Worm (Caenorhabditis elegans): ENCODE results near the gene M110.8.

Gene M110.8

ce11 chrII:8209476-8209875 is at the start of gene M110.8:
Gene M110.8 (minus strand): TSS chrII:8209576.
- TF ChIP-seq nhr-43 (tag; optimal IDR thresholded peaks at IDR 0.05; ENCODE audit: poor library complexity, severe bottlenecking), result no peak
- TF ChIP-seq R02D3.7 (tag; optimal IDR thresholded peaks at IDR 0.05), result no peak
- TF ChIP-seq nhr-76 (tag; optimal IDR thresholded peaks at IDR 0.05), result no peak
- no peak for TF ChIP-seq snpc-4 (tag; optimal IDR thresholded peaks at IDR 0.05)
- no peak for TF ChIP-seq ZK546.5 (tag; optimal IDR thresholded peaks at IDR 0.05)
- TF ChIP-seq nhr-11 (tag; optimal IDR thresholded peaks at IDR 0.05), result no peak
- TF ChIP-seq fkh-10 (GFP tag; optimal IDR thresholded peaks at IDR 0.05), result no peak
- no peak for TF ChIP-seq lsy-12 (tag; optimal IDR thresholded peaks at IDR 0.05)
- no peak for TF ChIP-seq nhr-77 (tag; optimal IDR thresholded peaks at IDR 0.05)
- no peak for TF ChIP-seq fkh-2 (tag; optimal IDR thresholded peaks at IDR 0.05)

- no peak for TF ChIP-seq daf-12 (tag; optimal IDR thresholded peaks at IDR 0.05)
- TF ChIP-seq pqm-1 (tag; optimal IDR thresholded peaks at IDR 0.05), result no peak
- no peak for TF ChIP-seq fkh-2 (tag; optimal IDR thresholded peaks at IDR 0.05)
- TF ChIP-seq ceh-28 (tag; optimal IDR thresholded peaks at IDR 0.05), result no peak
- TF ChIP-seq elt-1 (tag; optimal IDR thresholded peaks at IDR 0.05), result no peak
- TF ChIP-seq nhr-76 (tag; optimal IDR thresholded peaks at IDR 0.05), result no peak
- no peak for TF ChIP-seq mdl-1 (tag; optimal IDR thresholded peaks at IDR 0.05)
- no peak for TF ChIP-seq skn-1 (tag; optimal IDR thresholded peaks at IDR 0.05)
- TF ChIP-seq lsy-12 (tag; optimal IDR thresholded peaks at IDR 0.05), result no peak
- no peak for TF ChIP-seq nhr-11 (tag; optimal IDR thresholded peaks at IDR 0.05)
Measured at ce11 chrII:8259038-8259437, 49.7 kb upstream of the M110.8 start, which contains the start of gene F35C11.6. Gene F35C11.6 (minus strand): TSS chrII:8259138.

DNA sequence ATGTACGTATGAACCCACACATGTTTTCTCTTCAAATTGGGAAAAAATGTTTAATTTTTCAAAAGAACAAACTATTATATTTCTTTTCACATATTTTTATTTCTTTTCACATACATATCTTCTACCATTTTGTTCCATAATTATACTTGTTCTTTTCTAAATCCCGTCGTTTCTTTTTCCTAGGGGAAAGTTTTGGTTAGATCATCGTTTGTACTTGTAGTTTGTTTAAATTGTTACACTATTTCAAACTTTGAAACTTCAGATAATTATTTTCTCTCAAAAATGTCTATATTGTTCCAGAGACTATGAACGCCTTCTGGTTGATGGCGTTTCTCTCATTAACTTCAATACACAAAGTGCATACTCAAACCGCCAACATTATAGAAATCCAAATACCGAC is 46.6 kb upstream of the M110.8 start, which contains the start of gene F35C11.7:
TSS of gene F35C11.7 (plus strand) at position 301 of the 400 bp plus-strand sequence.
- TF ChIP-seq lin-15B (tag; optimal IDR thresholded peaks at IDR 0.05) (no peak), unc-62 (GFP tag; optimal IDR thresholded peaks at IDR 0.05) (no peak), sea-2 (GFP tag; optimal IDR thresholded peaks at IDR 0.05) (no peak), nhr-76 (tag; optimal IDR thresholded peaks at IDR 0.05) (no peak), pha-4 (tag; optimal IDR thresholded peaks at IDR 0.05) (no peak)

DNA sequence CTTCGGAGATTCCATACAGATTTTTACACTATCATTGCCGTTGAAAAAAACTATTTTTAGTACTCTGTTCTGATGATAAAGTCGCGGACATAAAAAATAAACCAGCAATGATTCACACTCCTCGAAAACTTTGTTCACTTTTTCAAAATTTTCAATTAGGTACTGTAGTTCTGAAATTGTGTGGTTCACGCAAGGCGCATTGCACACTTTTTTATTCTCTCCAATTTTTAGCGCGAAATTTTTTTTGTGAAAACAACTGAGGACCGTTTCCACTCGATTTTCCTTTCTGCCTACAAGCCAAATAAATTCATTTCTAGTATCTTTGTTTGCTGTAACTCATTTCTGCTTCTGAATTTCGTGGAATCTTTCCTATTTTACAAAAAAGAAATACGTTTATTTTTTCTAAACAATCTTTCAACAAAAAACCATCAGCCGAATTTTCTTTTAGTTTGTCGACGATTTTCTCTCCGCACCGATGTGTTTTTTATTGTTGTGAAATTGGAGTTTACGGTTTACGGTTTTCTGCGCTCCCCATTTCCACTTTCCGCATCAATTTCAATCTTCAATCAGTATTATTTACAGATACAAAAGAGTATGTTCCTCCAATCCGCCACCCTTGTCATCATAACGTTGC is 43.9 kb upstream of the M110.8 start, which contains the start of gene F35C11.5:
TSS of gene F35C11.5 (plus strand) at position 584 of the 634 bp plus-strand sequence.
- no peak for TF ChIP-seq lsy-12 (tag; optimal IDR thresholded peaks at IDR 0.05)
- no peak for TF ChIP-seq ceh-28 (tag; optimal IDR thresholded peaks at IDR 0.05)
- no peak for TF ChIP-seq egl-27 (tag; optimal IDR thresholded peaks at IDR 0.05)
- no peak for TF ChIP-seq nhr-12 (tag; optimal IDR thresholded peaks at IDR 0.05)

DNA sequence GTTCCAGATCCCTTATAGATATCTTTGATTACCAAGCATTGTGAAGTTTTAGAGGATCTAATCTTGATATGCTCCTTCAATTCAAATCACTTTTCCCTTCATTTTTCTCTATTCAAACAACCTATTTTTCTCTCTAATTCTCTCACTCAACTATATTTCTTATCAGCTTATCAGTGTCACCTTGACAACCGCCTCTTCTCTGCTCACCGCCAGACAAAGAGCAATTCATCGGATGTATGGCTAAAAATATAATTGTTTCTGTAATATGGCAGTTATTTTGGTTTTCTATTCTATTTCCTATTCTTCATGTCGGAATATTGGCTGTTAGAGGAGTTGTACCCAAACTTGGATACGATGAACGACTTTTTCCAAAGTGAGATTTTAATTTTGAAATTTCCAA is 40.3 kb upstream of the M110.8 start:
- TF ChIP-seq elt-1 (tag; optimal IDR thresholded peaks at IDR 0.05), result no peak
- no peak for TF ChIP-seq nhr-11 (tag; optimal IDR thresholded peaks at IDR 0.05)
- TF ChIP-seq elt-2 (tag; optimal IDR thresholded peaks at IDR 0.05), result peak; percentile 53

DNA sequence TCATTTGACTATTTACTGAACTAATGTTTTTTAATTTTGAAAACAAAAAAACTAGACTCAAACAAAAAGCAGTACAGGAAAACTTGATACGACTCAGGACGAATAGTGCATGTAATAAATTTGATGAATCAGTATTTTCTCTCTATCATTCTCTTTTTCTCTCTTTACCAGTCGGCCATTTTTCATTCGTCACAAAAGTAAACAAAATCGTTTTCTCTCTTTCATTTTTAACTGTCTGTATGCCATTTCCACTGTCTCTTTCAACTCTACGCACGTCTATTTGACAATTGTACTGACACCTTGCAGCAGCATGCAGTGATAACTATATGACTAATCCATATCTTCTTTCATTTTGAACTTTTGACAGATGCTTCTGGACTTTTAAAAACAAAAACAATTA is 39.4 kb upstream of the M110.8 start, which contains the start of the genes F35C11.2 and F35C11.4:
TSS of gene F35C11.2 (minus strand) at position 90 of the 400 bp plus-strand sequence.
TSS of gene F35C11.4 (plus strand) at position 260 of the 400 bp plus-strand sequence.
- no peak for TF ChIP-seq fos-1 (tag; optimal IDR thresholded peaks at IDR 0.05)
- TF ChIP-seq jun-1 (tag; optimal IDR thresholded peaks at IDR 0.05), result peak; percentile 5
- TF ChIP-seq pha-4 (tag; optimal IDR thresholded peaks at IDR 0.05), result peak; percentile 85
- TF ChIP-seq pqm-1 (tag; optimal IDR thresholded peaks at IDR 0.05), result peak; percentile 86
- TF ChIP-seq ama-1 (optimal IDR thresholded peaks at IDR 0.05), result no peak
- TF ChIP-seq nfya-1 (tag; optimal IDR thresholded peaks at IDR 0.05; ENCODE audit: insufficient read depth), result no peak
- no peak for TF ChIP-seq nhr-25 (tag; optimal IDR thresholded peaks at IDR 0.05)
- no peak for TF ChIP-seq elt-3 (tag; optimal IDR thresholded peaks at IDR 0.05)
- no peak for TF ChIP-seq elt-1 (tag; optimal IDR thresholded peaks at IDR 0.05)
- peak; percentile 75 for TF ChIP-seq elt-2 (tag; optimal IDR thresholded peaks at IDR 0.05)
- TF ChIP-seq nhr-67 (tag; optimal IDR thresholded peaks at IDR 0.05), result no peak

Data from whole organism, L3 larva.